Worm (Caenorhabditis elegans) whole organism, late embryonic: ENCODE results near the gene fbxa-199.

Experiments used
- K02D7.2 ChIP-seq: sonication (generic microtip); optimal IDR thresholded peaks from 2 replicates; lab custom pipeline; 2017; ENCODE audit warnings: mild to moderate bottlenecking, missing genetic modification characterization, missing compliant biosample characterization
- ceh-14 ChIP-seq: sonication (generic microtip); optimal IDR thresholded peaks from 2 replicates; lab custom pipeline; 2016; ENCODE audit warnings: missing genotype, missing genetic modification characterization, missing compliant biosample characterization
- ceh-22 ChIP-seq: sonication (generic microtip); optimal IDR thresholded peaks from 2 replicates; lab custom pipeline; 2017; ENCODE audit warnings: missing biosample characterization, missing genetic modification characterization
- ceh-34 ChIP-seq: sonication (generic microtip); optimal IDR thresholded peaks from 2 replicates; lab custom pipeline; 2016; ENCODE audit warnings: mild to moderate bottlenecking, missing genetic modification characterization, missing compliant biosample characterization
- ceh-45 ChIP-seq: fragments of 200-800 bp; sonication (Bioruptor generic); IDR thresholded peaks from 2 replicates; pipeline ENCODE4 v1.3.6; 2022; ENCODE audit warnings: missing genetic modification reagents, missing genetic modification characterization, missing compliant biosample characterization
- dmd-4 ChIP-seq: sonication (generic microtip); optimal IDR thresholded peaks from 2 replicates; lab custom pipeline; 2016; ENCODE audit warnings: borderline replicate concordance, missing genetic modification characterization, missing compliant biosample characterization
- ets-4 ChIP-seq: sonication (generic microtip); optimal IDR thresholded peaks from 2 replicates; lab custom pipeline; 2016; ENCODE audit warnings: missing genetic modification characterization, missing compliant biosample characterization
- eyg-1 ChIP-seq: sonication (generic microtip); optimal IDR thresholded peaks from 2 replicates; lab custom pipeline; 2016; ENCODE audit warnings: missing genotype, missing genetic modification characterization, missing compliant biosample characterization
- hlh-30 ChIP-seq: sonication (generic microtip); optimal IDR thresholded peaks from 2 replicates; lab custom pipeline; 2017; ENCODE audit warnings: antibody characterized with exemption, missing genetic modification characterization, missing compliant biosample characterization; ENCODE audit not compliant: insufficient read depth
- madf-2 ChIP-seq: sonication (generic microtip); optimal IDR thresholded peaks from 2 replicates; lab custom pipeline; 2017; ENCODE audit warnings: missing genetic modification characterization, missing compliant biosample characterization
- nhr-11 ChIP-seq: fragments of 150-350 bp; optimal IDR thresholded peaks from 2 replicates; lab custom pipeline; 2014; ENCODE audit warnings: missing biosample characterization, missing genetic modification characterization
- rnt-1 ChIP-seq: sonication (generic microtip); optimal IDR thresholded peaks from 2 replicates; lab custom pipeline; 2016; ENCODE audit warnings: missing genetic modification characterization, missing compliant biosample characterization
- tbx-2 ChIP-seq: sonication (generic microtip); optimal IDR thresholded peaks from 2 replicates; lab custom pipeline; 2016; ENCODE audit warnings: missing genetic modification characterization, missing compliant biosample characterization
- unc-55 ChIP-seq: sonication (generic microtip); optimal IDR thresholded peaks from 2 replicates; lab custom pipeline; 2017; ENCODE audit warnings: missing biosample characterization, missing genetic modification reagents, missing genetic modification characterization

- TF ChIP-seq tbx-2 (no peak), rnt-1 (tag; lab: Kevin White, UChicago) (no peak), nhr-11 (no peak), hlh-30 (tag; lab: Kevin White, UChicago) (no peak), K02D7.2 (tag; lab: Kevin White, UChicago) (no peak), ceh-14 (no peak), ceh-22 (tag; lab: Kevin White, UChicago) (no peak), unc-55 (no peak), ets-4 (no peak), ceh-34 (tag; lab: Kevin White, UChicago) (no peak), ceh-45 (no peak), dmd-4 (tag; lab: Kevin White, UChicago) (no peak), eyg-1 (tag; lab: Kevin White, UChicago) (no peak), madf-2 (tag; lab: Kevin White, UChicago) (no peak)
These were observed 33.8 kb upstream of the fbxa-199 start, which contains the start of gene T26H5.8 for ce11 chrV:15432457-15432856.
